Fruit fly (Drosophila melanogaster): Measurements from ENCODE around the gene Kap-alpha3.

Kap-alpha3 gene

DNA sequence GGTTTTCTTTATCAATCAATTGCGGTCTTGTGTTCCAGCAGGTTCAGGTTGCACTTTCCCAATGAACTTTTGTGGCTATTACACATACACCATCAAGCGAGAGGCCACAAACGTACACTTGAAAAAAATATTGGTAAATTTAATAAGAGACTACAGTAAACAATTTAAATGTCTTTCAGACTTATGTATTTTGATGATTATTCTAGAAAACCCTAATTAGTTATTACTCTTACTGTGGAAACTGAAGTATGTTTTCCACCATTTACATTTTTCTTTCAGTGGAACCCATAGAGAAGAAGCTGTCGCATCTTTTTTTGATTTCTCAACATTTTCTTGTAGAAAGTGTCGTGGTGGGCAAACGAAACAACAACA lies 43.4 kb downstream of the Kap-alpha3 start:
- peak; percentile 97 for TF ChIP-seq CG17361 (GFP tag; IDR thresholded peaks at IDR 0.05)
- no peak for TF ChIP-seq pita (GFP tag; optimal IDR thresholded peaks at IDR 0.05)
- TF ChIP-seq seq (GFP tag; IDR thresholded peaks at IDR 0.05): peak; percentile 82
- TF ChIP-seq nau (GFP tag; optimal IDR thresholded peaks at IDR 0.05): peak; percentile 82
- TF ChIP-seq Dek (tag; optimal IDR thresholded peaks at IDR 0.05): peak; percentile 90
- no peak for TF ChIP-seq CG34376 (GFP tag; optimal IDR thresholded peaks at IDR 0.05)
- no peak for TF ChIP-seq inv (GFP tag; IDR thresholded peaks at IDR 0.05; ENCODE audit: partially characterized antibody)
- no peak for TF ChIP-seq CG7745 (tag; optimal IDR thresholded peaks at IDR 0.05)
- peak; percentile 82 for TF ChIP-seq CG3065 (GFP tag; optimal IDR thresholded peaks at IDR 0.05)
- peak in 1 of 3 experiments; percentile 52 for TF ChIP-seq Stat92E (GFP tag; optimal IDR thresholded peaks at IDR 0.05)
- TF ChIP-seq maf-S (GFP tag; optimal IDR thresholded peaks at IDR 0.05): peak; percentile 81
- peak; percentile 96 for TF ChIP-seq az2 (GFP tag; optimal IDR thresholded peaks at IDR 0.05)
- no peak for TF ChIP-seq pfk (GFP tag; optimal IDR thresholded peaks at IDR 0.05)
- TF ChIP-seq pum (GFP tag; optimal IDR thresholded peaks at IDR 0.05): peak; percentile 94
- TF ChIP-seq grn (GFP tag; optimal IDR thresholded peaks at IDR 0.05): no peak
- TF ChIP-seq CG42726 (GFP tag; IDR thresholded peaks at IDR 0.05; ENCODE audit: partially characterized antibody): no peak
- TF ChIP-seq en (GFP tag; optimal IDR thresholded peaks at IDR 0.05): peak; percentile 79
- peak; percentile 98 for TF ChIP-seq ci (GFP tag; IDR thresholded peaks at IDR 0.05)
- peak; percentile 88 for TF ChIP-seq Spps (tag; optimal IDR thresholded peaks at IDR 0.05)
- no peak for TF ChIP-seq Scr (GFP tag; IDR thresholded peaks at IDR 0.05; ENCODE audit: partially characterized antibody)
- peak; percentile 96 for TF ChIP-seq nmo (GFP tag; optimal IDR thresholded peaks at IDR 0.05)
- peak; percentile 54 for TF ChIP-seq CG15696 (tag; optimal IDR thresholded peaks at IDR 0.05)
- TF ChIP-seq CG2202 (tag; optimal IDR thresholded peaks at IDR 0.05): peak; percentile 87
- TF ChIP-seq mld (GFP tag; IDR thresholded peaks at IDR 0.05; ENCODE audit: partially characterized antibody): no peak
- TF ChIP-seq CG4617 (GFP tag; optimal IDR thresholded peaks at IDR 0.05; ENCODE audit: borderline replicate concordance): peak; percentile 55
- no peak for TF ChIP-seq fru (optimal IDR thresholded peaks at IDR 0.05)
- TF ChIP-seq cas (GFP tag; IDR thresholded peaks at IDR 0.05): 0 out of 2 replicates have a peak, but pooled peaks have one; percentile 35
- TF ChIP-seq CG4424 (GFP tag; optimal IDR thresholded peaks at IDR 0.05): peak; percentile 95
- TF ChIP-seq E2f1 (GFP tag; IDR thresholded peaks at IDR 0.05): peak; percentile 91
- peak; percentile 80 for TF ChIP-seq CG6813 (GFP tag; optimal IDR thresholded peaks at IDR 0.05)
- no peak for TF ChIP-seq CG13287 (GFP tag; IDR thresholded peaks at IDR 0.05; ENCODE audit: partially characterized antibody)
- TF ChIP-seq Ptx1 (GFP tag; IDR thresholded peaks at IDR 0.05): peak; percentile 92
- peak; percentile 75 for TF ChIP-seq toy (GFP tag; IDR thresholded peaks at IDR 0.05)
- TF ChIP-seq H2.0 (GFP tag; IDR thresholded peaks at IDR 0.05): peak; percentile 93
- TF ChIP-seq Six4 (GFP tag; optimal IDR thresholded peaks at IDR 0.05): peak; percentile 91
- peak; percentile 92 for TF ChIP-seq sens-2 (GFP tag; IDR thresholded peaks at IDR 0.05)
- no peak for TF ChIP-seq CG2129 (GFP tag; IDR thresholded peaks at IDR 0.05; ENCODE audit: partially characterized antibody)
- peak; percentile 92 for TF ChIP-seq gcm (GFP tag; optimal IDR thresholded peaks at IDR 0.05)
- no peak for TF ChIP-seq nom (GFP tag; optimal IDR thresholded peaks at IDR 0.05)
- TF ChIP-seq eyg (GFP tag; optimal IDR thresholded peaks at IDR 0.05): peak; percentile 91
- peak; percentile 33 for TF ChIP-seq CG7928 (GFP tag; optimal IDR thresholded peaks at IDR 0.05)
- peak; percentile 83; the same call in 2 of the 3 replicates for TF ChIP-seq C15 (GFP tag; IDR thresholded peaks at IDR 0.05)
- TF ChIP-seq ham (GFP tag; IDR thresholded peaks at IDR 0.05): 0 out of 2 replicates have a peak, but pooled peaks have one; percentile 21
- peak; percentile 86 for TF ChIP-seq Antp (GFP tag; optimal IDR thresholded peaks at IDR 0.05)
- no peak for TF ChIP-seq bigmax (GFP tag; optimal IDR thresholded peaks at IDR 0.05)
- TF ChIP-seq MESR4 (GFP tag; optimal IDR thresholded peaks at IDR 0.05): peak; percentile 16
- peak; percentile 91 for TF ChIP-seq zfh1 (GFP tag; IDR thresholded peaks at IDR 0.05)
- TF ChIP-seq CG3726 (GFP tag; IDR thresholded peaks at IDR 0.05): peak; percentile 85; the same call in 1 of the 3 replicates
- TF ChIP-seq CG18764 (GFP tag; optimal IDR thresholded peaks at IDR 0.05): peak; percentile 88
- peak; percentile 88 for TF ChIP-seq kah (GFP tag; optimal IDR thresholded peaks at IDR 0.05)

All from whole organism, embryonic.